Worm (Caenorhabditis elegans) whole organism, young adult: Measurements from ENCODE around the gene K07C11.8.

ENCODE experiments used
- B0261.1 ChIP-seq: sonication (generic microtip); optimal IDR thresholded peaks from 2 replicates; lab custom pipeline; 2016; ENCODE audit warnings: mild to moderate bottlenecking, missing genetic modification characterization, moderate library complexity, missing compliant biosample characterization
- F33H1.4 ChIP-seq: fragments of 200-800 bp; sonication (Bioruptor generic); IDR thresholded peaks from 2 replicates; pipeline ENCODE4 v1.3.6; 2022; ENCODE audit warnings: missing genetic modification reagents, missing genetic modification characterization, missing compliant biosample characterization
- F49E8.2 ChIP-seq: sonication (generic microtip); optimal IDR thresholded peaks from 3 replicates; lab custom pipeline; 2017; ENCODE audit warnings: missing genetic modification characterization, mild to moderate bottlenecking, missing compliant biosample characterization, antibody characterized with exemption, moderate library complexity; ENCODE audit not compliant: insufficient read depth
- K11D2.4 ChIP-seq: fragments of 200-800 bp; sonication (Bioruptor generic); IDR thresholded peaks from 2 replicates; pipeline ENCODE4 v1.3.6; 2022; ENCODE audit warnings: missing genetic modification reagents, missing genetic modification characterization, missing compliant biosample characterization
- T26A5.8 ChIP-seq: sonication (generic microtip); optimal IDR thresholded peaks from 2 replicates; lab custom pipeline; 2016; ENCODE audit warnings: missing genetic modification characterization, missing compliant biosample characterization
- Y53G8AR.9 ChIP-seq: fragments of 200-800 bp; sonication (Bioruptor generic); conservative IDR thresholded peaks from 2 replicates; pipeline ENCODE4 v1.3.6; 2022; ENCODE audit warnings: missing genetic modification reagents, missing genetic modification characterization, missing compliant biosample characterization
- Y56A3A.18 ChIP-seq: fragments of 200-800 bp; sonication (Bioruptor generic); IDR thresholded peaks from 2 replicates; pipeline ENCODE4 v1.3.6; 2022; ENCODE audit warnings: missing genetic modification reagents, missing genetic modification characterization, missing compliant biosample characterization
- ZK185.1 ChIP-seq: sonication (generic microtip); optimal IDR thresholded peaks from 2 replicates; lab custom pipeline; 2016; ENCODE audit warnings: mild to moderate bottlenecking, missing genetic modification characterization, missing compliant biosample characterization; ENCODE audit not compliant: poor library complexity, severe bottlenecking
- akir-1 ChIP-seq: fragments of 200-800 bp; sonication (Bioruptor generic); optimal IDR thresholded peaks from 2 replicates; lab custom pipeline; 2018; ENCODE audit warnings: mild to moderate bottlenecking, missing genetic modification characterization, moderate library complexity, missing compliant biosample characterization
- ama-1 ChIP-seq, 3 experiments: fragments of 150-350 bp in 1 of 3; sonication (generic microtip) in 2 of 3; optimal IDR thresholded peaks; 2 replicates each; lab custom pipeline; 2014 to 2018; ENCODE audit warnings: missing biosample characterization in 2 of 3, missing genetic modification characterization in 2 of 3, missing genetic modification reagents in 2 of 3
- aptf-3 ChIP-seq: fragments of 200-800 bp; sonication (Bioruptor generic); IDR thresholded peaks from 2 replicates; pipeline ENCODE4 v1.3.6; 2022; ENCODE audit warnings: missing genetic modification characterization, missing compliant biosample characterization
- attf-3 ChIP-seq: fragments of 200-800 bp; sonication (Bioruptor generic); conservative IDR thresholded peaks from 2 replicates; pipeline ENCODE4 v1.3.6; 2022; ENCODE audit warnings: missing genetic modification reagents, missing genetic modification characterization, missing compliant biosample characterization
- attf-6 ChIP-seq: fragments of 200-800 bp; sonication (Bioruptor generic); IDR thresholded peaks from 2 replicates; pipeline ENCODE4 v1.3.6; 2022; ENCODE audit warnings: missing genetic modification reagents, missing genetic modification characterization, missing compliant biosample characterization
- cebp-1 ChIP-seq, 2 experiments: fragments of 200-800 bp in 1 of 2; sonication (Bioruptor generic) in 1 of 2; sonication (generic microtip) in 1 of 2; IDR thresholded peaks in 1 of 2; optimal IDR thresholded peaks in 1 of 2; 2 replicates each; pipeline versions ENCODE4 v1.3.6 to Lab custom; 2017 to 2022; ENCODE audit warnings: missing compliant biosample characterization in 2 of 2, missing genetic modification characterization in 2 of 2, mild to moderate bottlenecking in 1 of 2, missing genetic modification reagents in 1 of 2, moderate library complexity in 1 of 2
- ceh-100 ChIP-seq: fragments of 200-800 bp; sonication (Bioruptor generic); IDR thresholded peaks from 2 replicates; pipeline ENCODE4 v1.3.6; 2022; ENCODE audit warnings: missing genetic modification reagents, missing genetic modification characterization, missing compliant biosample characterization
- chd-7 ChIP-seq: sonication (generic microtip); optimal IDR thresholded peaks from 2 replicates; lab custom pipeline; 2016; ENCODE audit warnings: mild to moderate bottlenecking, missing genetic modification characterization, moderate library complexity, missing compliant biosample characterization
- dpff-1 ChIP-seq: sonication (generic microtip); optimal IDR thresholded peaks from 2 replicates; lab custom pipeline; 2017; ENCODE audit warnings: mild to moderate bottlenecking, missing genetic modification characterization, missing compliant biosample characterization
- egl-44 ChIP-seq: fragments of 200-800 bp; sonication (Bioruptor generic); IDR thresholded peaks from 2 replicates; pipeline ENCODE4 v1.3.6; 2022; ENCODE audit warnings: missing genetic modification reagents, missing genetic modification characterization, missing compliant biosample characterization
- ekl-4 ChIP-seq: fragments of 200-800 bp; sonication (Bioruptor generic); IDR thresholded peaks from 2 replicates; pipeline ENCODE4 v1.3.6; 2022; ENCODE audit warnings: missing genetic modification reagents, missing genetic modification characterization, missing compliant biosample characterization
- hrde-1 ChIP-seq: sonication (generic microtip); optimal IDR thresholded peaks from 2 replicates; lab custom pipeline; 2016; ENCODE audit warnings: missing genetic modification characterization, mild to moderate bottlenecking, missing compliant biosample characterization, moderate library complexity, missing genotype, missing genetic modification reagents, borderline replicate concordance
- let-526 ChIP-seq: fragments of 200-800 bp; sonication (Bioruptor generic); IDR thresholded peaks from 2 replicates; pipeline ENCODE4 v1.3.6; 2022; ENCODE audit warnings: missing genetic modification reagents, missing genetic modification characterization, missing compliant biosample characterization
- lin-40 ChIP-seq: sonication (generic microtip); optimal IDR thresholded peaks from 2 replicates; lab custom pipeline; 2016; ENCODE audit warnings: missing genetic modification characterization, mild to moderate bottlenecking, missing compliant biosample characterization, missing genotype, missing genetic modification reagents
- lin-54 ChIP-seq: fragments of 200-800 bp; sonication (Bioruptor generic); optimal IDR thresholded peaks from 2 replicates; lab custom pipeline; 2018; ENCODE audit warnings: mild to moderate bottlenecking, missing genetic modification characterization, missing compliant biosample characterization
- lir-1 ChIP-seq: fragments of 200-800 bp; sonication (Bioruptor generic); conservative IDR thresholded peaks from 2 replicates; pipeline ENCODE4 v1.3.6; 2022; ENCODE audit warnings: missing genetic modification reagents, missing genetic modification characterization, missing compliant biosample characterization
- madf-10 ChIP-seq: sonication (generic microtip); optimal IDR thresholded peaks from 2 replicates; lab custom pipeline; 2016; ENCODE audit warnings: mild to moderate bottlenecking, missing genetic modification characterization, missing compliant biosample characterization
- madf-8 ChIP-seq: fragments of 200-800 bp; sonication (Bioruptor generic); conservative IDR thresholded peaks from 2 replicates; pipeline ENCODE4 v1.3.6; 2022; ENCODE audit warnings: missing genetic modification reagents, missing genetic modification characterization, missing compliant biosample characterization
- nfyb-1 ChIP-seq: fragments of 200-800 bp; sonication (Bioruptor generic); IDR thresholded peaks from 2 replicates; pipeline ENCODE4 v1.3.6; 2022; ENCODE audit warnings: missing genetic modification reagents, missing genetic modification characterization, missing compliant biosample characterization
- nhr-80 ChIP-seq: sonication (generic microtip); optimal IDR thresholded peaks from 2 replicates; lab custom pipeline; 2016; ENCODE audit warnings: missing genetic modification characterization, missing compliant biosample characterization
- pha-4 ChIP-seq: fragments of 150-350 bp; sonication (generic microtip); optimal IDR thresholded peaks from 2 replicates; lab custom pipeline; 2014; ENCODE audit warnings: missing biosample characterization, missing genetic modification reagents, missing genetic modification characterization
- repo-1 ChIP-seq: sonication (generic microtip); optimal IDR thresholded peaks from 2 replicates; lab custom pipeline; 2017; ENCODE audit warnings: mild to moderate bottlenecking, missing genetic modification characterization, missing compliant biosample characterization
- sdz-38 ChIP-seq: sonication (generic microtip); optimal IDR thresholded peaks from 2 replicates; lab custom pipeline; 2016; ENCODE audit warnings: missing genotype, missing genetic modification characterization, missing compliant biosample characterization
- snpc-1.3 ChIP-seq: sonication (generic microtip); optimal IDR thresholded peaks from 2 replicates; lab custom pipeline; 2017; ENCODE audit warnings: missing genetic modification characterization, mild to moderate bottlenecking, missing compliant biosample characterization, antibody characterized with exemption, moderate library complexity, missing genotype, missing genetic modification reagents; ENCODE audit not compliant: insufficient read depth
- snpc-3.4 ChIP-seq: sonication (generic microtip); optimal IDR thresholded peaks from 2 replicates; lab custom pipeline; 2017; ENCODE audit warnings: missing genetic modification characterization, mild to moderate bottlenecking, missing compliant biosample characterization, antibody characterized with exemption, moderate library complexity, missing genotype, missing genetic modification reagents
- sptf-2 ChIP-seq: fragments of 200-800 bp; sonication (Bioruptor generic); optimal IDR thresholded peaks from 2 replicates; lab custom pipeline; 2018; ENCODE audit warnings: mild to moderate bottlenecking, missing genetic modification characterization, missing compliant biosample characterization
- ztf-6 ChIP-seq: fragments of 200-800 bp; sonication (Bioruptor generic); IDR thresholded peaks from 2 replicates; pipeline ENCODE4 v1.3.6; 2022; ENCODE audit warnings: missing genetic modification reagents, missing genetic modification characterization, missing compliant biosample characterization

Gene K07C11.8

ce11 chrV:8247311-8248105 is 29.8 kb upstream of the K07C11.8 start (continued):
- peak; percentile 94 for TF ChIP-seq ama-1 (optimal IDR thresholded peaks at IDR 0.05; lab: Kevin White, UChicago)
- peak in 1 of 2 experiments; percentile 72 for TF ChIP-seq ama-1 (GFP tag; optimal IDR thresholded peaks at IDR 0.05; lab: Kevin White, UChicago)
- TF ChIP-seq lin-40 (tag; lab: Kevin White, UChicago), result peak; percentile 43
- peak; percentile 97 for TF ChIP-seq snpc-3.4 (tag; lab: Kevin White, UChicago)
- 0 out of 2 replicates have a peak, but pooled peaks have one; percentile 14 for TF ChIP-seq lir-1 (GFP tag; lab: Robert Waterston, UW)
- TF ChIP-seq let-526 (GFP tag; lab: Robert Waterston, UW), result no peak
- no peak for TF ChIP-seq sptf-2
- peak; percentile 79 for TF ChIP-seq repo-1
- TF ChIP-seq madf-10 (tag; lab: Kevin White, UChicago), result peak; percentile 39
- peak; percentile 60; the same call in 1 of the 2 replicates for TF ChIP-seq ceh-100 (GFP tag; lab: Robert Waterston, UW)
- TF ChIP-seq ztf-6 (GFP tag; lab: Robert Waterston, UW), result no peak
- TF ChIP-seq cebp-1 (GFP tag; IDR thresholded peaks at IDR 0.05; lab: Robert Waterston, UW), result no peak
- TF ChIP-seq cebp-1 (tag; optimal IDR thresholded peaks at IDR 0.05; lab: Kevin White, UChicago), result peak; percentile 25
- peak; percentile 64 for TF ChIP-seq F33H1.4
- TF ChIP-seq snpc-1.3 (tag; lab: Kevin White, UChicago), result peak; percentile 97
- peak; percentile 69 for TF ChIP-seq B0261.1 (tag; lab: Kevin White, UChicago)
- no peak for TF ChIP-seq akir-1 (GFP tag; lab: Kevin White, UChicago)
- peak; percentile 77 for TF ChIP-seq Y56A3A.18
- 0 out of 2 replicates have a peak, but pooled peaks have one; percentile 34 for TF ChIP-seq egl-44 (GFP tag; lab: Robert Waterston, UW)
- peak; percentile 64; the same call in 1 of the 2 replicates for TF ChIP-seq nfyb-1
- no peak for TF ChIP-seq aptf-3 (GFP tag; lab: Robert Waterston, UW)
- TF ChIP-seq F49E8.2 (tag; lab: Kevin White, UChicago), result peak; percentile 96
- peak; percentile 80 for TF ChIP-seq ekl-4
- TF ChIP-seq attf-3 (GFP tag; lab: Robert Waterston, UW), result 0 out of 2 replicates have a peak, but pooled peaks have one; percentile 31
- TF ChIP-seq attf-6 (GFP tag; lab: Robert Waterston, UW), result peak; percentile 94
- peak; percentile 53 for TF ChIP-seq madf-8
- TF ChIP-seq lin-54 (GFP tag; lab: Kevin White, UChicago), result no peak

ce11 chrV:8245457-8245856 is 27.8 kb upstream of the K07C11.8 start, which contains the start of gene C16D9.5:
Gene C16D9.5, minus strand, starts transcription at chrV:8245557.
- TF ChIP-seq chd-7 (tag; lab: Kevin White, UChicago) (no peak), ZK185.1 (tag; lab: Kevin White, UChicago) (no peak), attf-6 (GFP tag; lab: Robert Waterston, UW) (no peak), sdz-38 (tag; lab: Kevin White, UChicago) (no peak), K11D2.4 (GFP tag; lab: Robert Waterston, UW) (no peak), T26A5.8 (tag; lab: Kevin White, UChicago) (no peak), hrde-1 (tag; lab: Kevin White, UChicago) (no peak), Y53G8AR.9 (GFP tag; lab: Robert Waterston, UW) (no peak)

- no peak for TF ChIP-seq pha-4 (tag; lab: Kevin White, UChicago)
- TF ChIP-seq nhr-80 (tag; lab: Kevin White, UChicago), result peak; percentile 42
- no peak for TF ChIP-seq dpff-1
Observed at ce11 chrV:8243201-8243600, 25.5 kb upstream of the K07C11.8 start.
